Worm (Caenorhabditis elegans) whole organism, late embryonic: ENCODE data around the gene srw-91.

Experiments used
- C08G9.2 ChIP-seq: sonication (generic microtip); optimal IDR thresholded peaks from 2 replicates; lab custom pipeline; 2016; ENCODE audit warnings: mild to moderate bottlenecking, missing genetic modification characterization, moderate library complexity, missing compliant biosample characterization
- F13H6.1 ChIP-seq: sonication (generic microtip); optimal IDR thresholded peaks from 2 replicates; lab custom pipeline; 2016; ENCODE audit warnings: missing genetic modification characterization, missing compliant biosample characterization
- ahr-1 ChIP-seq: sonication (generic microtip); optimal IDR thresholded peaks from 2 replicates; lab custom pipeline; 2016; ENCODE audit warnings: missing genetic modification characterization, missing compliant biosample characterization
- ceh-18 ChIP-seq: sonication (generic microtip); optimal IDR thresholded peaks from 2 replicates; lab custom pipeline; 2016; ENCODE audit warnings: missing genetic modification characterization, missing compliant biosample characterization
- ceh-22 ChIP-seq: sonication (generic microtip); optimal IDR thresholded peaks from 2 replicates; lab custom pipeline; 2017; ENCODE audit warnings: missing biosample characterization, missing genetic modification characterization
- ceh-6 ChIP-seq: fragments of 200-800 bp; sonication (Bioruptor generic); optimal IDR thresholded peaks from 2 replicates; lab custom pipeline; 2018; ENCODE audit warnings: mild to moderate bottlenecking, missing genetic modification characterization, missing compliant biosample characterization
- dve-1 ChIP-seq: sonication (generic microtip); optimal IDR thresholded peaks from 2 replicates; lab custom pipeline; 2017; ENCODE audit warnings: antibody characterized with exemption, mild to moderate bottlenecking, missing genetic modification characterization, missing compliant biosample characterization
- hlh-30 ChIP-seq: sonication (generic microtip); optimal IDR thresholded peaks from 2 replicates; lab custom pipeline; 2017; ENCODE audit warnings: antibody characterized with exemption, missing genetic modification characterization, missing compliant biosample characterization; ENCODE audit not compliant: insufficient read depth
- lin-11 ChIP-seq: fragments of 200-800 bp; sonication (Bioruptor generic); optimal IDR thresholded peaks from 2 replicates; lab custom pipeline; 2018; ENCODE audit warnings: mild to moderate bottlenecking, missing genetic modification characterization, missing compliant biosample characterization
- madf-2 ChIP-seq: sonication (generic microtip); optimal IDR thresholded peaks from 2 replicates; lab custom pipeline; 2017; ENCODE audit warnings: missing genetic modification characterization, missing compliant biosample characterization
- pha-2 ChIP-seq: sonication (generic microtip); optimal IDR thresholded peaks from 2 replicates; lab custom pipeline; 2017; ENCODE audit warnings: mild to moderate bottlenecking, missing genetic modification characterization, missing compliant biosample characterization
- sox-2 ChIP-seq: fragments of 200-800 bp; sonication (Bioruptor generic); IDR thresholded peaks from 2 replicates; pipeline ENCODE4 v1.3.6; 2022; ENCODE audit warnings: missing genetic modification reagents, missing genetic modification characterization, missing compliant biosample characterization
- tbx-7 ChIP-seq: sonication (generic microtip); optimal IDR thresholded peaks from 2 replicates; lab custom pipeline; 2016; ENCODE audit warnings: missing genotype, missing genetic modification characterization, missing compliant biosample characterization
- unc-55 ChIP-seq: sonication (generic microtip); optimal IDR thresholded peaks from 2 replicates; lab custom pipeline; 2017; ENCODE audit warnings: missing biosample characterization, missing genetic modification reagents, missing genetic modification characterization
- ztf-16 ChIP-seq: sonication (generic microtip); optimal IDR thresholded peaks from 2 replicates; lab custom pipeline; 2017; ENCODE audit warnings: missing genetic modification characterization, missing compliant biosample characterization

srw-91 gene

DNA sequence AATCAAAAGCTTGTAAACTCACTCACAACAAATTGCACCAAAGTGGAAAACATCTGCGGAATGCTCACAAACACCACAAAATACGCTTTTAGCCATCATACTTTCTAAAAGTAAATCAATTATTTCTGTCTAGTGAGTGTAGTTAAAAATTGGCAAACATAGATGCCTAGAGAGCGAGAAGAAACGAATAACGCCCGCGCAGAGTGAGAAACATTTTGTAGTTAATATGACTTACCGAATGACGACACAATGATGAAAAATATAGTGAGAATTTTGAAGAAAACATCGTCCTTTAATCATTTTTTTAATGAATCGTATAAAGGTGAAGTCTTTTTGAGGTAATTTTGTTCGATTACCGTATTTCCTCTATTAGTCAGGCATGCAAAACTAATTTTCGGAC, 51.3 kb downstream of the srw-91 start, which contains the start of gene nhr-238:
nhr-238 (minus strand) TSS at position 104 of the 400 bp plus-strand sequence.
- TF ChIP-seq F13H6.1 (tag; lab: Kevin White, UChicago) (no peak), dve-1 (tag; lab: Kevin White, UChicago) (no peak), hlh-30 (tag; lab: Kevin White, UChicago) (no peak), sox-2 (GFP tag; lab: Robert Waterston, UW) (no peak), ztf-16 (tag; lab: Kevin White, UChicago) (no peak), C08G9.2 (tag; lab: Kevin White, UChicago) (no peak), pha-2 (tag; lab: Kevin White, UChicago) (no peak), ceh-22 (no peak), unc-55 (GFP tag; lab: Kevin White, UChicago) (no peak), madf-2 (tag; lab: Kevin White, UChicago) (no peak), lin-11 (tag; lab: Kevin White, UChicago) (no peak), ahr-1 (tag; lab: Kevin White, UChicago) (no peak), tbx-7 (no peak), ceh-6 (GFP tag; lab: Kevin White, UChicago) (no peak), ceh-18 (tag; lab: Kevin White, UChicago) (no peak)
- TF ChIP-seq, all 69 proteins: peak for 0
